Worm (Caenorhabditis elegans) whole organism, L1 larva: Measurements from ENCODE around the gene rps-14.

Experiments
- C04F5.9 ChIP-seq: sonication (generic microtip); optimal IDR thresholded peaks from 2 replicates; lab custom pipeline; 2016; ENCODE audit warnings: missing genetic modification characterization, missing compliant biosample characterization
- C16A3.4 ChIP-seq: fragments of 150-350 bp; optimal IDR thresholded peaks from 2 replicates; lab custom pipeline; 2014; ENCODE audit warnings: missing biosample characterization, missing genetic modification characterization
- F16B12.6 ChIP-seq: fragments of 150-350 bp; optimal IDR thresholded peaks from 2 replicates; lab custom pipeline; 2014; ENCODE audit warnings: missing biosample characterization, missing genetic modification characterization
- aha-1 ChIP-seq: fragments of 150-350 bp; optimal IDR thresholded peaks from 2 replicates; lab custom pipeline; 2014; ENCODE audit warnings: missing biosample characterization, missing genetic modification characterization
- blmp-1 ChIP-seq: fragments of 150-350 bp; optimal IDR thresholded peaks from 2 replicates; lab custom pipeline; 2014; ENCODE audit warnings: missing biosample characterization, missing genetic modification characterization
- dpl-1 ChIP-seq, 3 experiments: fragments of 150-350 bp in 2 of 3; sonication (generic microtip) in 1 of 3; optimal IDR thresholded peaks; 2 replicates each; lab custom pipeline; 2014 to 2017; ENCODE audit warnings: missing biosample characterization in 3 of 3, missing genetic modification characterization in 3 of 3, missing genetic modification reagents in 3 of 3
- dsc-1 ChIP-seq: sonication (generic microtip); optimal IDR thresholded peaks from 2 replicates; lab custom pipeline; 2016; ENCODE audit warnings: mild to moderate bottlenecking, missing genetic modification characterization, missing compliant biosample characterization
- efl-1 ChIP-seq, 4 experiments: fragments of 150-350 bp; optimal IDR thresholded peaks in 3 of 4; peaks in 1 of 4; 1 replicate in 1 of 4; 2 replicates in 3 of 4; lab custom pipeline; 2014; ENCODE audit warnings: missing biosample characterization in 2 of 4, missing genetic modification characterization in 2 of 4, missing genetic modification reagents in 2 of 4
- efl-3 ChIP-seq: fragments of 200-800 bp; sonication (Bioruptor generic); optimal IDR thresholded peaks from 2 replicates; lab custom pipeline; 2018; ENCODE audit warnings: mild to moderate bottlenecking, missing genetic modification characterization, missing compliant biosample characterization
- hlh-4 ChIP-seq: sonication (generic microtip); optimal IDR thresholded peaks from 2 replicates; lab custom pipeline; 2016; ENCODE audit warnings: mild to moderate bottlenecking, missing genetic modification characterization, missing compliant biosample characterization
- hpl-2 ChIP-seq: fragments of 150-350 bp; optimal IDR thresholded peaks from 2 replicates; lab custom pipeline; 2014; ENCODE audit warnings: missing biosample characterization, missing genetic modification reagents, missing genetic modification characterization
- lin-13 ChIP-seq: fragments of 150-350 bp; optimal IDR thresholded peaks from 2 replicates; lab custom pipeline; 2014; ENCODE audit warnings: missing biosample characterization, missing genetic modification reagents, missing genetic modification characterization
- lin-14 ChIP-seq: fragments of 200-800 bp; sonication (Bioruptor generic); optimal IDR thresholded peaks from 2 replicates; lab custom pipeline; 2018; ENCODE audit warnings: mild to moderate bottlenecking, missing genetic modification characterization, moderate library complexity, missing compliant biosample characterization
- lin-35 ChIP-seq, 2 experiments: fragments of 150-350 bp; optimal IDR thresholded peaks; 2 replicates each; lab custom pipeline; 2014; ENCODE audit warnings: missing biosample characterization in 2 of 2, missing genetic modification characterization in 2 of 2, missing genetic modification reagents in 2 of 2
- lin-39 ChIP-seq: fragments of 150-350 bp; optimal IDR thresholded peaks from 2 replicates; lab custom pipeline; 2014; ENCODE audit warnings: missing biosample characterization, missing genetic modification reagents, missing genetic modification characterization
- lir-3 ChIP-seq: sonication (generic microtip); optimal IDR thresholded peaks from 2 replicates; lab custom pipeline; 2016; ENCODE audit warnings: mild to moderate bottlenecking, missing genetic modification characterization, moderate library complexity, missing compliant biosample characterization; ENCODE audit not compliant: poor library complexity
- lsy-2 ChIP-seq, 2 experiments: fragments of 150-350 bp; optimal IDR thresholded peaks; 2 replicates each; lab custom pipeline; 2014; ENCODE audit warnings: missing biosample characterization in 2 of 2, missing genetic modification characterization in 2 of 2
- mdl-1 ChIP-seq, 2 experiments: fragments of 150-350 bp; optimal IDR thresholded peaks; 2 replicates each; lab custom pipeline; 2014 to 2017; ENCODE audit warnings: missing biosample characterization in 2 of 2, missing genetic modification characterization in 2 of 2, inconsistent platforms in 1 of 2
- mef-2 ChIP-seq: fragments of 150-350 bp; optimal IDR thresholded peaks from 2 replicates; lab custom pipeline; 2014; ENCODE audit warnings: missing biosample characterization, missing genetic modification characterization
- mep-1 ChIP-seq: fragments of 150-350 bp; optimal IDR thresholded peaks from 2 replicates; lab custom pipeline; 2014; ENCODE audit warnings: missing biosample characterization, missing genetic modification characterization
- nhr-11 ChIP-seq: fragments of 150-350 bp; optimal IDR thresholded peaks from 2 replicates; lab custom pipeline; 2014; ENCODE audit warnings: missing biosample characterization, missing genetic modification characterization
- nhr-19 ChIP-seq: fragments of 200-800 bp; sonication (Bioruptor generic); conservative IDR thresholded peaks from 2 replicates; pipeline ENCODE4 v1.3.6; 2022; ENCODE audit warnings: missing genetic modification characterization, missing compliant biosample characterization
- nhr-20 ChIP-seq: sonication (generic microtip); optimal IDR thresholded peaks from 2 replicates; lab custom pipeline; 2016; ENCODE audit warnings: mild to moderate bottlenecking, missing genetic modification characterization, missing compliant biosample characterization
- nhr-28 ChIP-seq: fragments of 150-350 bp; optimal IDR thresholded peaks from 2 replicates; lab custom pipeline; 2014; ENCODE audit warnings: missing biosample characterization, missing genetic modification characterization
- nhr-47 ChIP-seq: sonication (generic microtip); optimal IDR thresholded peaks from 2 replicates; lab custom pipeline; 2016; ENCODE audit warnings: mild to moderate bottlenecking, missing genetic modification characterization, moderate library complexity, missing compliant biosample characterization
- nhr-71 ChIP-seq: sonication (generic microtip); optimal IDR thresholded peaks from 2 replicates; lab custom pipeline; 2016; ENCODE audit warnings: mild to moderate bottlenecking, missing genetic modification characterization, moderate library complexity, missing compliant biosample characterization
- nhr-76 ChIP-seq: sonication (generic microtip); optimal IDR thresholded peaks from 2 replicates; lab custom pipeline; 2017; ENCODE audit warnings: missing biosample characterization, missing genetic modification characterization
- pqm-1 ChIP-seq: sonication (generic microtip); optimal IDR thresholded peaks from 3 replicates; lab custom pipeline; 2017; ENCODE audit warnings: missing biosample characterization, missing genetic modification characterization
- rnt-1 ChIP-seq: sonication (generic microtip); optimal IDR thresholded peaks from 2 replicates; lab custom pipeline; 2016; ENCODE audit warnings: mild to moderate bottlenecking, missing genetic modification characterization, moderate library complexity, missing compliant biosample characterization
- snu-23 ChIP-seq: sonication (generic microtip); optimal IDR thresholded peaks from 2 replicates; lab custom pipeline; 2016; ENCODE audit warnings: missing genetic modification characterization, missing compliant biosample characterization
- sup-37 ChIP-seq: fragments of 200-800 bp; sonication (Bioruptor generic); optimal IDR thresholded peaks from 2 replicates; lab custom pipeline; 2018; ENCODE audit warnings: mild to moderate bottlenecking, missing genetic modification characterization, missing compliant biosample characterization
- swsn-7 ChIP-seq: sonication (generic microtip); optimal IDR thresholded peaks from 2 replicates; lab custom pipeline; 2016; ENCODE audit warnings: missing genetic modification characterization, missing compliant biosample characterization
- tbx-2 ChIP-seq: sonication (generic microtip); optimal IDR thresholded peaks from 2 replicates; lab custom pipeline; 2016; ENCODE audit warnings: missing genetic modification characterization, missing compliant biosample characterization
- unc-130 ChIP-seq: fragments of 150-350 bp; optimal IDR thresholded peaks from 2 replicates; lab custom pipeline; 2017; ENCODE audit warnings: missing biosample characterization, missing genetic modification characterization, inconsistent platforms
- unc-98 ChIP-seq: fragments of 200-800 bp; sonication (Bioruptor generic); IDR thresholded peaks from 2 replicates; pipeline ENCODE4 v1.3.6; 2022; ENCODE audit warnings: missing genetic modification characterization, missing compliant biosample characterization
- vab-15 ChIP-seq: sonication (generic microtip); optimal IDR thresholded peaks from 2 replicates; lab custom pipeline; 2017; ENCODE audit warnings: missing genotype, mild to moderate bottlenecking, missing genetic modification characterization, missing compliant biosample characterization
- xbp-1 ChIP-seq: sonication (generic microtip); optimal IDR thresholded peaks from 2 replicates; lab custom pipeline; 2016; ENCODE audit warnings: missing genetic modification characterization, missing compliant biosample characterization
- zip-4 ChIP-seq: fragments of 200-800 bp; sonication (Bioruptor generic); optimal IDR thresholded peaks from 2 replicates; lab custom pipeline; 2018; ENCODE audit warnings: mild to moderate bottlenecking, missing genetic modification characterization, moderate library complexity, missing compliant biosample characterization
- ztf-11 ChIP-seq, 2 experiments: sonication (generic microtip); optimal IDR thresholded peaks; 2 replicates each; lab custom pipeline; 2016 to 2017; ENCODE audit warnings: missing genetic modification characterization in 2 of 2, missing biosample characterization in 1 of 2, missing compliant biosample characterization in 1 of 2
- ztf-4 ChIP-seq: fragments of 150-350 bp; optimal IDR thresholded peaks from 2 replicates; lab custom pipeline; 2014; ENCODE audit warnings: missing biosample characterization, missing genetic modification characterization

rps-14 gene

ce11 chrIII:7221103-7221502 lies 41.7 kb upstream of the rps-14 start:
- no peak for TF ChIP-seq C04F5.9 (tag; lab: Kevin White, UChicago)
- TF ChIP-seq nhr-71 = peak; percentile 17
- TF ChIP-seq nhr-76 = no peak
- TF ChIP-seq ztf-11 (tag; optimal IDR thresholded peaks at IDR 0.05; lab: Kevin White, UChicago) = no peak

- TF ChIP-seq lir-3 (peak; percentile 31), ztf-4 (tag; lab: Kevin White, UChicago) (peak; percentile 71), lin-35 (GFP tag; optimal IDR thresholded peaks at IDR 0.05; lab: Kevin White, UChicago) (peak in 1 of 2 experiments; percentile 6), nhr-71 (peak; percentile 94), nhr-20 (tag; lab: Kevin White, UChicago) (peak; percentile 77), unc-98 (GFP tag; lab: Robert Waterston, UW) (peak; percentile 67), nhr-47 (tag; lab: Kevin White, UChicago) (peak; percentile 39), hpl-2 (GFP tag; lab: Kevin White, UChicago) (no peak), swsn-7 (tag; lab: Kevin White, UChicago) (peak; percentile 53), nhr-19 (GFP tag; lab: Robert Waterston, UW) (peak; percentile 79), xbp-1 (peak; percentile 34), nhr-11 (peak; percentile 65), snu-23 (GFP tag; lab: Kevin White, UChicago) (peak; percentile 80), nhr-76 (no peak), unc-130 (tag; lab: Kevin White, UChicago) (peak; percentile 32), aha-1 (tag; lab: Kevin White, UChicago) (no peak), rnt-1 (peak; percentile 88), dsc-1 (tag; lab: Kevin White, UChicago) (peak; percentile 43), pqm-1 (tag; lab: Kevin White, UChicago) (no peak), vab-15 (peak; percentile 25), lsy-2 (tag; optimal IDR thresholded peaks at IDR 0.05; lab: Kevin White, UChicago) (peak; percentile 76 to 80), hlh-4 (tag; lab: Kevin White, UChicago) (no peak), zip-4 (GFP tag; lab: Kevin White, UChicago) (no peak), tbx-2 (peak; percentile 58), C16A3.4 (tag; lab: Kevin White, UChicago) (peak; percentile 28), efl-3 (GFP tag; lab: Kevin White, UChicago) (no peak), blmp-1 (tag; lab: Kevin White, UChicago) (peak; percentile 74), F16B12.6 (tag; lab: Kevin White, UChicago) (no peak), lin-13 (GFP tag; lab: Kevin White, UChicago) (peak; percentile 40), C04F5.9 (tag; lab: Kevin White, UChicago) (no peak), mep-1 (tag; lab: Kevin White, UChicago) (peak; percentile 63), sup-37 (GFP tag; lab: Kevin White, UChicago) (peak; percentile 46), nhr-28 (no peak), efl-1 (optimal IDR thresholded peaks at IDR 0.05; lab: Kevin White, UChicago) (peak; percentile 22 to 52), efl-1 (GFP tag; optimal IDR thresholded peaks at IDR 0.05 in 1 of 2; lab: Kevin White, UChicago) (peak; percentile 23 to 81), lin-14 (GFP tag; lab: Kevin White, UChicago) (peak; percentile 90), mdl-1 (tag; optimal IDR thresholded peaks at IDR 0.05; lab: Kevin White, UChicago) (peak in 1 of 2 experiments; percentile 14), mef-2 (tag; lab: Kevin White, UChicago) (peak; percentile 54), lin-39 (tag; lab: Kevin White, UChicago) (peak; percentile 63), dpl-1 (GFP tag; optimal IDR thresholded peaks at IDR 0.05; lab: Kevin White, UChicago) (peak; percentile 5 to 30 (median 19))
Measured at ce11 chrIII:7216924-7217521, 37.6 kb upstream of the rps-14 start.
